Worm (Caenorhabditis elegans): Measurements from ENCODE around the gene pan-1.

pan-1 gene

ce11 chrIII:4568455-4568854, 5.9 kb downstream of the pan-1 start, which contains the start of gene idhg-1 (continued):
- peak; percentile 94 for TF ChIP-seq C38D4.7 (GFP tag; optimal IDR thresholded peaks at IDR 0.05)
- peak; percentile 84 for TF ChIP-seq hlh-13 (GFP tag; optimal IDR thresholded peaks at IDR 0.05)
- TF ChIP-seq unc-86 (tag; optimal IDR thresholded peaks at IDR 0.05) = peak; percentile 97
- TF ChIP-seq pha-4 (tag; optimal IDR thresholded peaks at IDR 0.05) = no peak
- peak; percentile 94 for TF ChIP-seq zip-5 (tag; optimal IDR thresholded peaks at IDR 0.05)
- TF ChIP-seq eyg-1 (tag; optimal IDR thresholded peaks at IDR 0.05) = peak; percentile 96
- peak; percentile 98 for TF ChIP-seq ceh-2 (tag; optimal IDR thresholded peaks at IDR 0.05)
- TF ChIP-seq pha-2 (tag; optimal IDR thresholded peaks at IDR 0.05) = peak; percentile 94
- peak; percentile 96 for TF ChIP-seq odd-2 (tag; optimal IDR thresholded peaks at IDR 0.05)
- TF ChIP-seq sox-4 (tag; optimal IDR thresholded peaks at IDR 0.05) = peak; percentile 98
- TF ChIP-seq fkh-6 (tag; optimal IDR thresholded peaks at IDR 0.05) = peak; percentile 96
- peak; percentile 98 for TF ChIP-seq hlh-8 (tag; optimal IDR thresholded peaks at IDR 0.05)
- TF ChIP-seq madf-2 (tag; optimal IDR thresholded peaks at IDR 0.05) = peak; percentile 94
- peak; percentile 99 for TF ChIP-seq ceh-14 (tag; optimal IDR thresholded peaks at IDR 0.05)
- TF ChIP-seq pat-9 (tag; optimal IDR thresholded peaks at IDR 0.05) = peak; percentile 96
- TF ChIP-seq che-1 (tag; optimal IDR thresholded peaks at IDR 0.05) = peak; percentile 91
- peak; percentile 99 for TF ChIP-seq F13H6.1 (tag; optimal IDR thresholded peaks at IDR 0.05)
- TF ChIP-seq K09A11.1 (tag; optimal IDR thresholded peaks at IDR 0.05; ENCODE audit: insufficient read depth) = peak; percentile 98
- peak; percentile 83 for TF ChIP-seq tbx-7 (tag; optimal IDR thresholded peaks at IDR 0.05)
- peak; percentile 95 for TF ChIP-seq ahr-1 (tag; optimal IDR thresholded peaks at IDR 0.05)
- peak; percentile 68 for TF ChIP-seq ceh-22 (tag; optimal IDR thresholded peaks at IDR 0.05)
- TF ChIP-seq nhr-11 (tag; optimal IDR thresholded peaks at IDR 0.05) = peak; percentile 88
- peak; percentile 67 for TF ChIP-seq sox-2 (GFP tag; IDR thresholded peaks at IDR 0.05)
- peak; percentile 97 for TF ChIP-seq nhr-232 (tag; optimal IDR thresholded peaks at IDR 0.05)
- TF ChIP-seq ztf-16 (tag; optimal IDR thresholded peaks at IDR 0.05) = peak; percentile 95

- TF ChIP-seq unc-86 (tag; optimal IDR thresholded peaks at IDR 0.05) (peak; percentile 20), ceh-48 (tag; optimal IDR thresholded peaks at IDR 0.05) (no peak), unc-42 (tag; optimal IDR thresholded peaks at IDR 0.05) (peak; percentile 41), nfya-1 (tag; optimal IDR thresholded peaks at IDR 0.05) (peak; percentile 28), ceh-31 (tag; optimal IDR thresholded peaks at IDR 0.05) (peak; percentile 59), ref-2 (tag; optimal IDR thresholded peaks at IDR 0.05) (peak; percentile 44), odd-2 (tag; optimal IDR thresholded peaks at IDR 0.05) (no peak), elt-2 (tag; optimal IDR thresholded peaks at IDR 0.05) (peak; percentile 38)
Measured at ce11 chrIII:4578385-4578903, 15.9 kb downstream of the pan-1 start, which contains the start of the genes sel-5 and wdr-48. Gene sel-5 (minus strand): TSS chrIII:4578437. Gene wdr-48 (plus strand): TSS chrIII:4578853.

ce11 chrIII:4581495-4581894, 19.0 kb downstream of the pan-1 start, which contains the start of gene F35G12.12:
Gene F35G12.12 (plus strand): TSS chrIII:4581795.
- no peak for TF ChIP-seq ceh-6 (GFP tag; optimal IDR thresholded peaks at IDR 0.05)

- TF ChIP-seq ceh-24 (tag; optimal IDR thresholded peaks at IDR 0.05) (no peak), nfya-1 (tag; optimal IDR thresholded peaks at IDR 0.05) (peak; percentile 95)
Measured at ce11 chrIII:4584068-4584566, 21.6 kb downstream of the pan-1 start, which contains the start of gene F35G12.5. Gene F35G12.5 (plus strand): TSS chrIII:4584118.

ce11 chrIII:4587177-4587576, 24.6 kb downstream of the pan-1 start, which contains the start of the genes F35G12.7 and smc-4:
Gene F35G12.7 (minus strand): TSS chrIII:4587330.
Gene smc-4 (plus strand): TSS chrIII:4587501.
- no peak for TF ChIP-seq ceh-45 (GFP tag; IDR thresholded peaks at IDR 0.05)
- no peak for TF ChIP-seq ref-2 (tag; optimal IDR thresholded peaks at IDR 0.05)
- peak; percentile 74 for TF ChIP-seq nfya-1 (tag; optimal IDR thresholded peaks at IDR 0.05)
- peak; percentile 56 for TF ChIP-seq ceh-14 (tag; optimal IDR thresholded peaks at IDR 0.05)
- TF ChIP-seq elt-4 (tag; optimal IDR thresholded peaks at IDR 0.05) = no peak
- TF ChIP-seq unc-3 (GFP tag; conservative IDR thresholded peaks at IDR 0.05) = no peak
- TF ChIP-seq unc-3 (tag; optimal IDR thresholded peaks at IDR 0.05) = no peak
- TF ChIP-seq syd-9 (tag; optimal IDR thresholded peaks at IDR 0.05) = no peak
- peak; percentile 20 for TF ChIP-seq che-1 (tag; optimal IDR thresholded peaks at IDR 0.05)
- peak; percentile 88 for TF ChIP-seq unc-42 (tag; optimal IDR thresholded peaks at IDR 0.05)
- TF ChIP-seq sox-2 (GFP tag; IDR thresholded peaks at IDR 0.05) = peak; percentile 14; the same call in 1 of the 2 replicates
- no peak for TF ChIP-seq rnt-1 (tag; optimal IDR thresholded peaks at IDR 0.05)
- TF ChIP-seq tbx-2 (tag; optimal IDR thresholded peaks at IDR 0.05) = peak; percentile 16
- TF ChIP-seq sox-4 (tag; optimal IDR thresholded peaks at IDR 0.05) = no peak
- TF ChIP-seq ceh-31 (tag; optimal IDR thresholded peaks at IDR 0.05) = peak; percentile 29
- no peak for TF ChIP-seq unc-86 (tag; optimal IDR thresholded peaks at IDR 0.05)
- peak; percentile 22 for TF ChIP-seq ttx-3 (tag; optimal IDR thresholded peaks at IDR 0.05)
- TF ChIP-seq pros-1 (tag; optimal IDR thresholded peaks at IDR 0.05) = no peak
- no peak for TF ChIP-seq ceh-19 (GFP tag; optimal IDR thresholded peaks at IDR 0.05)

Measured in whole organism, late embryonic.